Fruit fly (Drosophila melanogaster) S2 (cell line): ENCODE results near the gene mrn.

Source experiments
- CG8478 ChIP-seq: fragments of >200 bp; optimal IDR thresholded peaks from 2 replicates; lab custom pipeline; 2018
- CTCF ChIP-seq, 2 experiments: fragments of >200 bp; optimal IDR thresholded peaks; 2 replicates each; lab custom pipeline; 2018

DNA sequence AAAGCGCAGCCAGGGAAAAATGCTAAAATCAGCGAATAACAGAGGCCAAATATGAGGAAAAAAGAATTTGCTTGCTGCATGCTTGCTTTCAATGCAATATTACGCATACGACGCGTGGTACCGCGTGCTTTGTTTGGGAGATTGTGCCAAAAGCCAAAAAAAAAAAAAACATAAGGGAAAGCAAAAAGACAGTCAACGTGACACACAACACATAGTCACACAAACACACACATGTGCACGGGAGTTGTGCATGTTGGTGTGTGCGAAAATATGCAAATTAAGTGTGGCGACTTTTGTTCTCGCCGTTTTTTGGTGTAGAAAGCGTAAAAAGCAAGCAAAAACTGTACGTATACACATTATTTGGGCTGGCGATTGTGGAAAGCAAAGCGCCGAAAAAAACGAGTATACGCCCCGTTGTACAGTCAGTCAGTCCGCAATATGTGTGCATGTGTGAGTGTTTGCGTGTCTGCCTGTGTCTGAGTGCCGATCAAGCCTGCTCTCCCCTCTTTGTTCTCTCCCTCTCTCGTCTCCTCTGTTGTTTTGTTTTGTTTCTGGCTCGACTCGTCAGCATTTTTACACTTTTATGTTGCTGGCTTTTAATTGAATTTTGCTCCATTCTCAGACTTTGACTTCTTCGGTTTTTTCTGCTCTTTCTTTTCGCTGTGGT, 44.7 kb upstream of the mrn start:
- TF ChIP-seq CG8478 (lab: Kevin White, UChicago) (no peak), CTCF (optimal IDR thresholded peaks at IDR 0.05; lab: Kevin White, UChicago) (no peak)
